Worm (Caenorhabditis elegans) whole organism, young adult: Measurements from ENCODE around the gene mex-1.

Experiments
- B0035.1 ChIP-seq: sonication (generic microtip); optimal IDR thresholded peaks from 2 replicates; lab custom pipeline; 2016; ENCODE audit warnings: missing genetic modification characterization, mild to moderate bottlenecking, missing compliant biosample characterization, missing genotype, missing genetic modification reagents
- B0336.3 ChIP-seq: fragments of 200-800 bp; sonication (Bioruptor generic); IDR thresholded peaks from 2 replicates; pipeline ENCODE4 v1.3.6; 2022; ENCODE audit warnings: missing genetic modification characterization, missing compliant biosample characterization
- D2030.7 ChIP-seq: fragments of 200-800 bp; sonication (Bioruptor generic); IDR thresholded peaks from 2 replicates; pipeline ENCODE4 v1.3.6; 2022; ENCODE audit warnings: missing genetic modification reagents, missing genetic modification characterization, missing compliant biosample characterization
- F10E7.11 ChIP-seq: sonication (generic microtip); optimal IDR thresholded peaks from 2 replicates; lab custom pipeline; 2017; ENCODE audit warnings: mild to moderate bottlenecking, missing genetic modification characterization, moderate library complexity, missing compliant biosample characterization
- F23B12.7 ChIP-seq: sonication (generic microtip); optimal IDR thresholded peaks from 2 replicates; lab custom pipeline; 2017; ENCODE audit warnings: missing genetic modification characterization, mild to moderate bottlenecking, missing compliant biosample characterization, antibody characterized with exemption, moderate library complexity; ENCODE audit not compliant: insufficient read depth
- F33H1.4 ChIP-seq: fragments of 200-800 bp; sonication (Bioruptor generic); IDR thresholded peaks from 2 replicates; pipeline ENCODE4 v1.3.6; 2022; ENCODE audit warnings: missing genetic modification reagents, missing genetic modification characterization, missing compliant biosample characterization
- F39B2.1 ChIP-seq: fragments of 200-800 bp; sonication (Bioruptor generic); IDR thresholded peaks from 2 replicates; pipeline ENCODE4 v1.3.6; 2022; ENCODE audit warnings: missing genetic modification reagents, missing genetic modification characterization, missing compliant biosample characterization
- F49E8.2 ChIP-seq: sonication (generic microtip); optimal IDR thresholded peaks from 3 replicates; lab custom pipeline; 2017; ENCODE audit warnings: missing genetic modification characterization, mild to moderate bottlenecking, missing compliant biosample characterization, antibody characterized with exemption, moderate library complexity; ENCODE audit not compliant: insufficient read depth
- F52B5.7 ChIP-seq: sonication (generic microtip); optimal IDR thresholded peaks from 2 replicates; lab custom pipeline; 2016; ENCODE audit warnings: mild to moderate bottlenecking, missing genetic modification characterization, missing compliant biosample characterization
- K11D2.4 ChIP-seq: fragments of 200-800 bp; sonication (Bioruptor generic); IDR thresholded peaks from 2 replicates; pipeline ENCODE4 v1.3.6; 2022; ENCODE audit warnings: missing genetic modification reagents, missing genetic modification characterization, missing compliant biosample characterization
- Y53G8AR.9 ChIP-seq: fragments of 200-800 bp; sonication (Bioruptor generic); conservative IDR thresholded peaks from 2 replicates; pipeline ENCODE4 v1.3.6; 2022; ENCODE audit warnings: missing genetic modification reagents, missing genetic modification characterization, missing compliant biosample characterization
- Y56A3A.18 ChIP-seq: fragments of 200-800 bp; sonication (Bioruptor generic); IDR thresholded peaks from 2 replicates; pipeline ENCODE4 v1.3.6; 2022; ENCODE audit warnings: missing genetic modification reagents, missing genetic modification characterization, missing compliant biosample characterization
- Y79H2A.3 ChIP-seq: fragments of 200-800 bp; sonication (Bioruptor generic); conservative IDR thresholded peaks from 2 replicates; pipeline ENCODE4 v1.3.6; 2022; ENCODE audit warnings: missing genetic modification reagents, missing genetic modification characterization, missing compliant biosample characterization
- ama-1 ChIP-seq, 3 experiments: fragments of 150-350 bp in 1 of 3; sonication (generic microtip) in 2 of 3; optimal IDR thresholded peaks; 2 replicates each; lab custom pipeline; 2014 to 2018; ENCODE audit warnings: missing biosample characterization in 2 of 3, missing genetic modification characterization in 2 of 3, missing genetic modification reagents in 2 of 3
- athp-1 ChIP-seq: sonication (generic microtip); optimal IDR thresholded peaks from 2 replicates; lab custom pipeline; 2017; ENCODE audit warnings: mild to moderate bottlenecking, missing genetic modification characterization, missing compliant biosample characterization
- attf-5 ChIP-seq: fragments of 200-800 bp; sonication (Bioruptor generic); optimal IDR thresholded peaks from 2 replicates; lab custom pipeline; 2018; ENCODE audit warnings: mild to moderate bottlenecking, missing genetic modification characterization, missing compliant biosample characterization
- cebp-1 ChIP-seq, 2 experiments: fragments of 200-800 bp in 1 of 2; sonication (Bioruptor generic) in 1 of 2; sonication (generic microtip) in 1 of 2; IDR thresholded peaks in 1 of 2; optimal IDR thresholded peaks in 1 of 2; 2 replicates each; pipeline versions ENCODE4 v1.3.6 to Lab custom; 2017 to 2022; ENCODE audit warnings: missing compliant biosample characterization in 2 of 2, missing genetic modification characterization in 2 of 2, mild to moderate bottlenecking in 1 of 2, missing genetic modification reagents in 1 of 2, moderate library complexity in 1 of 2
- ceh-40 ChIP-seq: fragments of 200-800 bp; sonication (Bioruptor generic); IDR thresholded peaks from 2 replicates; pipeline ENCODE4 v1.3.6; 2022; ENCODE audit warnings: missing genetic modification characterization, missing compliant biosample characterization
- ceh-91 ChIP-seq: fragments of 200-800 bp; sonication (Bioruptor generic); IDR thresholded peaks from 2 replicates; pipeline ENCODE4 v1.3.6; 2022; ENCODE audit warnings: missing genetic modification reagents, missing genetic modification characterization, missing compliant biosample characterization
- die-1 ChIP-seq: sonication (generic microtip); optimal IDR thresholded peaks from 2 replicates; lab custom pipeline; 2016; ENCODE audit warnings: missing genotype, mild to moderate bottlenecking, missing genetic modification characterization, missing compliant biosample characterization
- dox-1 ChIP-seq: fragments of 200-800 bp; sonication (Bioruptor generic); IDR thresholded peaks from 2 replicates; pipeline ENCODE4 v1.3.6; 2022; ENCODE audit warnings: missing genetic modification reagents, missing genetic modification characterization, missing compliant biosample characterization
- dpff-1 ChIP-seq: sonication (generic microtip); optimal IDR thresholded peaks from 2 replicates; lab custom pipeline; 2017; ENCODE audit warnings: mild to moderate bottlenecking, missing genetic modification characterization, missing compliant biosample characterization
- egl-44 ChIP-seq: fragments of 200-800 bp; sonication (Bioruptor generic); IDR thresholded peaks from 2 replicates; pipeline ENCODE4 v1.3.6; 2022; ENCODE audit warnings: missing genetic modification reagents, missing genetic modification characterization, missing compliant biosample characterization
- ekl-4 ChIP-seq: fragments of 200-800 bp; sonication (Bioruptor generic); IDR thresholded peaks from 2 replicates; pipeline ENCODE4 v1.3.6; 2022; ENCODE audit warnings: missing genetic modification reagents, missing genetic modification characterization, missing compliant biosample characterization
- ets-4 ChIP-seq: fragments of 200-800 bp; sonication (Bioruptor generic); optimal IDR thresholded peaks from 2 replicates; lab custom pipeline; 2018; ENCODE audit warnings: mild to moderate bottlenecking, missing genetic modification characterization, missing compliant biosample characterization
- gei-17 ChIP-seq: fragments of 200-800 bp; sonication (Bioruptor generic); optimal IDR thresholded peaks from 2 replicates; lab custom pipeline; 2018; ENCODE audit warnings: mild to moderate bottlenecking, missing genetic modification characterization, missing compliant biosample characterization
- hrde-1 ChIP-seq: sonication (generic microtip); optimal IDR thresholded peaks from 2 replicates; lab custom pipeline; 2016; ENCODE audit warnings: missing genetic modification characterization, mild to moderate bottlenecking, missing compliant biosample characterization, moderate library complexity, missing genotype, missing genetic modification reagents, borderline replicate concordance
- lin-26 ChIP-seq: fragments of 200-800 bp; sonication (Bioruptor generic); IDR thresholded peaks from 2 replicates; pipeline ENCODE4 v1.3.6; 2022; ENCODE audit warnings: missing genetic modification reagents, missing genetic modification characterization, missing compliant biosample characterization
- lin-54 ChIP-seq: fragments of 200-800 bp; sonication (Bioruptor generic); optimal IDR thresholded peaks from 2 replicates; lab custom pipeline; 2018; ENCODE audit warnings: mild to moderate bottlenecking, missing genetic modification characterization, missing compliant biosample characterization
- lsy-27 ChIP-seq: sonication (generic microtip); optimal IDR thresholded peaks from 2 replicates; lab custom pipeline; 2017; ENCODE audit warnings: missing genetic modification characterization, mild to moderate bottlenecking, missing compliant biosample characterization, antibody characterized with exemption, missing genotype, borderline replicate concordance; ENCODE audit not compliant: insufficient read depth
- madf-10 ChIP-seq: sonication (generic microtip); optimal IDR thresholded peaks from 2 replicates; lab custom pipeline; 2016; ENCODE audit warnings: mild to moderate bottlenecking, missing genetic modification characterization, missing compliant biosample characterization
- madf-3 ChIP-seq: fragments of 200-800 bp; sonication (Bioruptor generic); IDR thresholded peaks from 2 replicates; pipeline ENCODE4 v1.3.6; 2022; ENCODE audit warnings: missing genetic modification reagents, missing genetic modification characterization, missing compliant biosample characterization
- madf-6 ChIP-seq: fragments of 200-800 bp; sonication (Bioruptor generic); IDR thresholded peaks from 2 replicates; pipeline ENCODE4 v1.3.6; 2022; ENCODE audit warnings: missing genetic modification reagents, missing genetic modification characterization, missing compliant biosample characterization
- nfya-2 ChIP-seq: fragments of 200-800 bp; sonication (Bioruptor generic); IDR thresholded peaks from 2 replicates; pipeline ENCODE4 v1.3.6; 2022; ENCODE audit warnings: missing genetic modification reagents, missing genetic modification characterization, missing compliant biosample characterization
- nfyb-1 ChIP-seq: fragments of 200-800 bp; sonication (Bioruptor generic); IDR thresholded peaks from 2 replicates; pipeline ENCODE4 v1.3.6; 2022; ENCODE audit warnings: missing genetic modification reagents, missing genetic modification characterization, missing compliant biosample characterization
- pbrm-1 ChIP-seq: fragments of 200-800 bp; sonication (Bioruptor generic); IDR thresholded peaks from 2 replicates; pipeline ENCODE4 v1.3.6; 2022; ENCODE audit warnings: missing genetic modification reagents, missing genetic modification characterization, missing compliant biosample characterization
- sdz-38 ChIP-seq: sonication (generic microtip); optimal IDR thresholded peaks from 2 replicates; lab custom pipeline; 2016; ENCODE audit warnings: missing genotype, missing genetic modification characterization, missing compliant biosample characterization
- sea-2 ChIP-seq: fragments of 200-800 bp; sonication (Bioruptor generic); IDR thresholded peaks from 2 replicates; pipeline ENCODE4 v1.3.6; 2022; ENCODE audit warnings: missing genetic modification characterization, missing compliant biosample characterization
- snpc-1.3 ChIP-seq: sonication (generic microtip); optimal IDR thresholded peaks from 2 replicates; lab custom pipeline; 2017; ENCODE audit warnings: missing genetic modification characterization, mild to moderate bottlenecking, missing compliant biosample characterization, antibody characterized with exemption, moderate library complexity, missing genotype, missing genetic modification reagents; ENCODE audit not compliant: insufficient read depth
- tlf-1 ChIP-seq: fragments of 200-800 bp; sonication (Bioruptor generic); optimal IDR thresholded peaks from 2 replicates; lab custom pipeline; 2018; ENCODE audit warnings: mild to moderate bottlenecking, missing genetic modification characterization, missing compliant biosample characterization
- zfh-2 ChIP-seq: fragments of 200-800 bp; sonication (Bioruptor generic); conservative IDR thresholded peaks from 2 replicates; pipeline ENCODE4 v1.3.6; 2022; ENCODE audit warnings: missing genetic modification reagents, missing genetic modification characterization, missing compliant biosample characterization
- zim-3 ChIP-seq: sonication (generic microtip); optimal IDR thresholded peaks from 2 replicates; lab custom pipeline; 2017; ENCODE audit warnings: mild to moderate bottlenecking, missing genetic modification characterization, moderate library complexity, missing compliant biosample characterization

Gene mex-1

ce11 chrII:11964847-11965246 lies 3.6 kb upstream of the mex-1 start:
- peak; percentile 1 for TF ChIP-seq hrde-1 (tag; lab: Kevin White, UChicago)
- no peak for TF ChIP-seq sea-2 (GFP tag; lab: Robert Waterston, UW)
- 0 out of 2 replicates have a peak, but pooled peaks have one; percentile 9 for TF ChIP-seq F33H1.4 (GFP tag; lab: Robert Waterston, UW)
- TF ChIP-seq K11D2.4 (GFP tag; lab: Robert Waterston, UW) = peak; percentile 12; the same call in 1 of the 2 replicates
- no peak for TF ChIP-seq F49E8.2 (tag; lab: Kevin White, UChicago)
- TF ChIP-seq athp-1 (tag; lab: Kevin White, UChicago) = peak; percentile 35
- TF ChIP-seq zfh-2 = 0 out of 2 replicates have a peak, but pooled peaks have one; percentile 23
- TF ChIP-seq dox-1 = peak; percentile 20; the same call in 1 of the 2 replicates
- TF ChIP-seq cebp-1 (GFP tag; IDR thresholded peaks at IDR 0.05; lab: Robert Waterston, UW) = no peak
- TF ChIP-seq cebp-1 (tag; optimal IDR thresholded peaks at IDR 0.05; lab: Kevin White, UChicago) = peak; percentile 15
- peak; percentile 5 for TF ChIP-seq die-1 (tag; lab: Kevin White, UChicago)
- TF ChIP-seq nfya-2 (GFP tag; lab: Robert Waterston, UW) = 0 out of 2 replicates have a peak, but pooled peaks have one; percentile 64
- TF ChIP-seq Y56A3A.18 = 0 out of 2 replicates have a peak, but pooled peaks have one; percentile 61
- TF ChIP-seq ets-4 (GFP tag; lab: Kevin White, UChicago) = no peak
- TF ChIP-seq ama-1 (optimal IDR thresholded peaks at IDR 0.05; lab: Kevin White, UChicago) = peak; percentile 30
- TF ChIP-seq ama-1 (GFP tag; optimal IDR thresholded peaks at IDR 0.05; lab: Kevin White, UChicago) = no peak
- peak; percentile 37 for TF ChIP-seq F52B5.7 (tag; lab: Kevin White, UChicago)
- no peak for TF ChIP-seq lsy-27 (tag; lab: Kevin White, UChicago)
- 0 out of 2 replicates have a peak, but pooled peaks have one; percentile 39 for TF ChIP-seq pbrm-1
- TF ChIP-seq Y53G8AR.9 (GFP tag; lab: Robert Waterston, UW) = 0 out of 2 replicates have a peak, but pooled peaks have one; percentile 60
- TF ChIP-seq B0035.1 (tag; lab: Kevin White, UChicago) = no peak
- TF ChIP-seq madf-6 (GFP tag; lab: Robert Waterston, UW) = 0 out of 2 replicates have a peak, but pooled peaks have one; percentile 8
- 0 out of 2 replicates have a peak, but pooled peaks have one; percentile 37 for TF ChIP-seq egl-44 (GFP tag; lab: Robert Waterston, UW)
- TF ChIP-seq ceh-91 = 0 out of 2 replicates have a peak, but pooled peaks have one; percentile 29
- no peak for TF ChIP-seq ceh-40 (GFP tag; lab: Robert Waterston, UW)
- TF ChIP-seq attf-5 (GFP tag; lab: Kevin White, UChicago) = peak; percentile 42
- TF ChIP-seq madf-3 = 0 out of 2 replicates have a peak, but pooled peaks have one; percentile 15
- TF ChIP-seq Y79H2A.3 (GFP tag; lab: Robert Waterston, UW) = 0 out of 2 replicates have a peak, but pooled peaks have one; percentile 36
- TF ChIP-seq nfyb-1 = peak; percentile 60

ce11 chrII:11966602-11967001 lies 1.8 kb upstream of the mex-1 start, which contains the start of gene rab-7:
TSS of gene rab-7 (minus strand) at chrII:11966931.
- no peak for TF ChIP-seq egl-44 (GFP tag; lab: Robert Waterston, UW)
- no peak for TF ChIP-seq cebp-1 (GFP tag; IDR thresholded peaks at IDR 0.05; lab: Robert Waterston, UW)
- TF ChIP-seq cebp-1 (tag; optimal IDR thresholded peaks at IDR 0.05; lab: Kevin White, UChicago) = peak; percentile 15
- TF ChIP-seq B0336.3 (GFP tag; lab: Robert Waterston, UW) = 0 out of 2 replicates have a peak, but pooled peaks have one; percentile 29
- TF ChIP-seq dox-1 = no peak
- TF ChIP-seq madf-10 = peak; percentile 22
- 0 out of 2 replicates have a peak, but pooled peaks have one; percentile 32 for TF ChIP-seq pbrm-1
- TF ChIP-seq D2030.7 = 0 out of 2 replicates have a peak, but pooled peaks have one; percentile 36
- TF ChIP-seq nfyb-1 = 0 out of 2 replicates have a peak, but pooled peaks have one; percentile 22
- peak; percentile 53; the same call in 1 of the 2 replicates for TF ChIP-seq ekl-4
- peak; percentile 44 for TF ChIP-seq tlf-1 (GFP tag; lab: Kevin White, UChicago)
- 0 out of 2 replicates have a peak, but pooled peaks have one; percentile 19 for TF ChIP-seq F39B2.1 (GFP tag; lab: Robert Waterston, UW)
- no peak for TF ChIP-seq snpc-1.3 (tag; lab: Kevin White, UChicago)
- peak; percentile 55 for TF ChIP-seq dpff-1 (tag; lab: Kevin White, UChicago)
- TF ChIP-seq madf-3 = peak; percentile 79
- no peak for TF ChIP-seq sdz-38 (tag; lab: Kevin White, UChicago)
- TF ChIP-seq gei-17 (GFP tag; lab: Kevin White, UChicago) = no peak
- peak; percentile 51 for TF ChIP-seq F23B12.7 (tag; lab: Kevin White, UChicago)
- no peak for TF ChIP-seq lin-26 (GFP tag; lab: Robert Waterston, UW)
- TF ChIP-seq lin-54 = peak; percentile 19
- peak; percentile 15 for TF ChIP-seq F49E8.2 (tag; lab: Kevin White, UChicago)
- TF ChIP-seq zim-3 (tag; lab: Kevin White, UChicago) = no peak
- TF ChIP-seq ceh-91 = no peak
- TF ChIP-seq F10E7.11 (tag; lab: Kevin White, UChicago) = peak; percentile 24
- no peak for TF ChIP-seq nfya-2 (GFP tag; lab: Robert Waterston, UW)
